Worm (Caenorhabditis elegans): ENCODE data around the gene clec-59.

- no peak for TF ChIP-seq aly-1 (tag; optimal IDR thresholded peaks at IDR 0.05)
- no peak for TF ChIP-seq ama-1 (optimal IDR thresholded peaks at IDR 0.05)
- TF ChIP-seq tbx-37 (GFP tag; conservative IDR thresholded peaks at IDR 0.05): no peak
- no peak for TF ChIP-seq ceh-13 (GFP tag; optimal IDR thresholded peaks at IDR 0.05)
- no peak for TF ChIP-seq hmg-4 (GFP tag; optimal IDR thresholded peaks at IDR 0.05)
- TF ChIP-seq tbx-11 (GFP tag; IDR thresholded peaks at IDR 0.05): no peak
- TF ChIP-seq pes-1 (GFP tag; IDR thresholded peaks at IDR 0.05): no peak
- TF ChIP-seq flt-1 (GFP tag; IDR thresholded peaks at IDR 0.05): no peak
- TF ChIP-seq tra-4 (tag; optimal IDR thresholded peaks at IDR 0.05): no peak
- no peak for TF ChIP-seq F13C5.2 (tag; optimal IDR thresholded peaks at IDR 0.05)
- no peak for TF ChIP-seq hmbx-1 (tag; optimal IDR thresholded peaks at IDR 0.05)
- TF ChIP-seq ets-7 (tag; optimal IDR thresholded peaks at IDR 0.05): no peak
- TF ChIP-seq sea-1 (GFP tag; conservative IDR thresholded peaks at IDR 0.05): no peak
- no peak for TF ChIP-seq hnd-1 (tag; optimal IDR thresholded peaks at IDR 0.05)
Observed at ce11 chrII:10527649-10528134, 48.4 kb upstream of the clec-59 start, which contains the start of gene mab-10.
